Fruit fly (Drosophila melanogaster): Measurements from ENCODE around the gene CG33489.

Gene CG33489

dm6 chr3L:11556637-11557036 lies 20.2 kb downstream of the CG33489 start:
- no peak for TF ChIP-seq CG34406 (GFP tag; optimal IDR thresholded peaks at IDR 0.05)
- TF ChIP-seq CG32006 (GFP tag; optimal IDR thresholded peaks at IDR 0.05) = peak; percentile 62
- peak; percentile 31 for TF ChIP-seq Hr4 (GFP tag; optimal IDR thresholded peaks at IDR 0.05)
- TF ChIP-seq CG15336 (GFP tag; IDR thresholded peaks at IDR 0.05) = peak; percentile 55
- peak; percentile 32; the same call in 2 of the 3 replicates for TF ChIP-seq CG8119 (GFP tag; IDR thresholded peaks at IDR 0.05)
- TF ChIP-seq CG16779 (tag; optimal IDR thresholded peaks at IDR 0.05) = no peak
- TF ChIP-seq Lpt (GFP tag; optimal IDR thresholded peaks at IDR 0.05) = no peak
- no peak for TF ChIP-seq CG11762 (GFP tag; optimal IDR thresholded peaks at IDR 0.05; ENCODE audit: insufficient read depth)
- peak; percentile 60 for TF ChIP-seq Eip78C (GFP tag)
- TF ChIP-seq CG11902 (GFP tag; optimal IDR thresholded peaks at IDR 0.05) = no peak
- TF ChIP-seq CG4318 (GFP tag; optimal IDR thresholded peaks at IDR 0.05) = peak; percentile 47
- TF ChIP-seq CG1621 (tag; optimal IDR thresholded peaks at IDR 0.05) = no peak
- no peak for TF ChIP-seq Ets21C (GFP tag; optimal IDR thresholded peaks at IDR 0.05)
- no peak for TF ChIP-seq Sox102F (GFP tag; optimal IDR thresholded peaks at IDR 0.05)
- peak; percentile 32 for TF ChIP-seq acj6 (GFP tag; optimal IDR thresholded peaks at IDR 0.05)
- peak; percentile 29 for TF ChIP-seq pdm3 (GFP tag; optimal IDR thresholded peaks at IDR 0.05)
- TF ChIP-seq net (GFP tag; optimal IDR thresholded peaks at IDR 0.05) = no peak
- no peak for TF ChIP-seq CG10669 (GFP tag; optimal IDR thresholded peaks at IDR 0.05)
- TF ChIP-seq OdsH (GFP tag; optimal IDR thresholded peaks at IDR 0.05) = peak; percentile 24
- TF ChIP-seq CG3919 (GFP tag; optimal IDR thresholded peaks at IDR 0.05) = no peak
- no peak for TF ChIP-seq CG3032 (tag; optimal IDR thresholded peaks at IDR 0.05)
- no peak for TF ChIP-seq CG7368 (GFP tag; optimal IDR thresholded peaks at IDR 0.05)
- TF ChIP-seq CG6792 (GFP tag; optimal IDR thresholded peaks at IDR 0.05) = no peak
- no peak for TF ChIP-seq CG8319 (GFP tag; optimal IDR thresholded peaks at IDR 0.05)

- TF ChIP-seq CG9139 (GFP tag; optimal IDR thresholded peaks at IDR 0.05) (peak; percentile 40), CG11762 (GFP tag; optimal IDR thresholded peaks at IDR 0.05; ENCODE audit: insufficient read depth) (peak; percentile 33), cyc (GFP tag; optimal IDR thresholded peaks at IDR 0.05) (no peak), CG10631 (GFP tag; optimal IDR thresholded peaks at IDR 0.05) (peak; percentile 37), CG1621 (tag; optimal IDR thresholded peaks at IDR 0.05) (peak; percentile 37), fkh (GFP tag; optimal IDR thresholded peaks at IDR 0.05) (peak; percentile 80), acj6 (GFP tag; optimal IDR thresholded peaks at IDR 0.05) (peak; percentile 23), Ets96B (tag; optimal IDR thresholded peaks at IDR 0.05) (peak; percentile 64), CG3032 (tag; optimal IDR thresholded peaks at IDR 0.05) (peak; percentile 49), CG6163 (GFP tag; IDR thresholded peaks at IDR 0.05) (0 out of 3 replicates have a peak, but pooled peaks have one; percentile 11), salr (GFP tag; optimal IDR thresholded peaks at IDR 0.05) (peak; percentile 41 to 85), CG15336 (GFP tag; IDR thresholded peaks at IDR 0.05) (peak; percentile 91), Eip75B (GFP tag; optimal IDR thresholded peaks at IDR 0.05) (peak; percentile 28), Hr39 (GFP tag; optimal IDR thresholded peaks at IDR 0.05) (no peak), Sox102F (GFP tag; optimal IDR thresholded peaks at IDR 0.05) (no peak), net (GFP tag; optimal IDR thresholded peaks at IDR 0.05) (peak; percentile 57), eg (GFP tag; IDR thresholded peaks at IDR 0.05) (peak; percentile 82), CG34406 (GFP tag; optimal IDR thresholded peaks at IDR 0.05) (peak; percentile 43), CG31627 (GFP tag; optimal IDR thresholded peaks at IDR 0.05) (no peak), lz (GFP tag; optimal IDR thresholded peaks at IDR 0.05) (no peak), Eip78C (GFP tag) (peak; percentile 88), dsx (GFP tag; optimal IDR thresholded peaks at IDR 0.05; ENCODE audit: poor library complexity, severe bottlenecking) (peak; percentile 60), pdm3 (GFP tag; optimal IDR thresholded peaks at IDR 0.05) (peak; percentile 48), CG6792 (GFP tag; optimal IDR thresholded peaks at IDR 0.05) (no peak), CG16779 (tag; optimal IDR thresholded peaks at IDR 0.05) (no peak), topi (GFP tag; optimal IDR thresholded peaks at IDR 0.05) (no peak), Hr4 (GFP tag; optimal IDR thresholded peaks at IDR 0.05) (peak; percentile 80), CG3919 (GFP tag; optimal IDR thresholded peaks at IDR 0.05) (peak; percentile 37), CG6808 (GFP tag; optimal IDR thresholded peaks at IDR 0.05) (peak; percentile 54), Lpt (GFP tag; optimal IDR thresholded peaks at IDR 0.05) (peak; percentile 68), OdsH (GFP tag; optimal IDR thresholded peaks at IDR 0.05) (peak; percentile 59), CG10669 (GFP tag; optimal IDR thresholded peaks at IDR 0.05) (peak; percentile 53), CG6276 (GFP tag; optimal IDR thresholded peaks at IDR 0.05) (peak; percentile 63), achi (GFP tag; optimal IDR thresholded peaks at IDR 0.05) (peak; percentile 41), spab (GFP tag; optimal IDR thresholded peaks at IDR 0.05) (peak; percentile 48), fd59A (GFP tag; optimal IDR thresholded peaks at IDR 0.05) (peak; percentile 27), ss (GFP tag; optimal IDR thresholded peaks at IDR 0.05) (peak; percentile 65 to 91), CG8632 (GFP tag; optimal IDR thresholded peaks at IDR 0.05) (peak; percentile 51), CG8119 (GFP tag; IDR thresholded peaks at IDR 0.05) (peak; percentile 92), CG7368 (GFP tag; optimal IDR thresholded peaks at IDR 0.05) (peak; percentile 17)
Measured at dm6 chr3L:11555662-11556460, 21.0 kb downstream of the CG33489 start.

All from whole organism, prepupa.